Worm (Caenorhabditis elegans): ENCODE data around the gene nex-4.

ce11 chrV:4868698-4869097 lies 17.5 kb downstream of the nex-4 start:
- no peak for TF ChIP-seq fkh-10 (GFP tag; optimal IDR thresholded peaks at IDR 0.05)
- TF ChIP-seq elt-1 (tag; optimal IDR thresholded peaks at IDR 0.05): no peak
- no peak for TF ChIP-seq mml-1 (tag; optimal IDR thresholded peaks at IDR 0.05)
- no peak for TF ChIP-seq daf-12 (tag; optimal IDR thresholded peaks at IDR 0.05)
- TF ChIP-seq egl-27 (tag; optimal IDR thresholded peaks at IDR 0.05): no peak
- TF ChIP-seq ceh-82 (tag; optimal IDR thresholded peaks at IDR 0.05): no peak
- no peak for TF ChIP-seq nhr-11 (tag; optimal IDR thresholded peaks at IDR 0.05)
- TF ChIP-seq elt-3 (tag; optimal IDR thresholded peaks at IDR 0.05): no peak
- no peak for TF ChIP-seq jun-1 (tag; optimal IDR thresholded peaks at IDR 0.05)
- TF ChIP-seq nhr-77 (tag; optimal IDR thresholded peaks at IDR 0.05): no peak

Data from whole organism, L3 larva.